Fruit fly (Drosophila melanogaster): ENCODE measurements around the gene CG18731.

The CG18731 gene

dm6 chr3R:29736678-29737093 lies 11.9 kb downstream of the CG18731 start, which contains the start of the genes CG7601 and CIA30 (continued):
- peak; percentile 100 for TF ChIP-seq lmd (GFP tag; IDR thresholded peaks at IDR 0.05)
- no peak for TF ChIP-seq CG8478 (optimal IDR thresholded peaks at IDR 0.05)
- peak; percentile 96 for TF ChIP-seq Mes4 (GFP tag; optimal IDR thresholded peaks at IDR 0.05)
- TF ChIP-seq fu2 (GFP tag; optimal IDR thresholded peaks at IDR 0.05): peak; percentile 98
- TF ChIP-seq CG2116 (GFP tag; optimal IDR thresholded peaks at IDR 0.05): peak; percentile 80
- TF ChIP-seq D19B (GFP tag; optimal IDR thresholded peaks at IDR 0.05): peak; percentile 93
- 0 out of 3 replicates have a peak, but pooled peaks have one; percentile 32 for TF ChIP-seq CG16813 (GFP tag; IDR thresholded peaks at IDR 0.05; ENCODE audit: partially characterized antibody)
- TF ChIP-seq CG18011 (GFP tag; optimal IDR thresholded peaks at IDR 0.05): peak; percentile 85
- peak; percentile 95 for TF ChIP-seq dmrt11E (tag; optimal IDR thresholded peaks at IDR 0.05)
- no peak for TF ChIP-seq hb (GFP tag; IDR thresholded peaks at IDR 0.05; ENCODE audit: partially characterized antibody)
- TF ChIP-seq Usf (GFP tag; optimal IDR thresholded peaks at IDR 0.05): peak; percentile 93
- no peak for TF ChIP-seq twi (tag; optimal IDR thresholded peaks at IDR 0.05)
- TF ChIP-seq CG5245 (GFP tag; optimal IDR thresholded peaks at IDR 0.05): peak; percentile 99
- TF ChIP-seq CG10543 (GFP tag; optimal IDR thresholded peaks at IDR 0.05): peak; percentile 98
- TF ChIP-seq Deaf1 (tag; optimal IDR thresholded peaks at IDR 0.05): no peak
- TF ChIP-seq corto (GFP tag; optimal IDR thresholded peaks at IDR 0.05): peak; percentile 88
- peak; percentile 99 for TF ChIP-seq luna (GFP tag; optimal IDR thresholded peaks at IDR 0.05)
- TF ChIP-seq BEAF-32 (GFP tag; optimal IDR thresholded peaks at IDR 0.05): peak; percentile 29
- TF ChIP-seq Eip74EF (GFP tag; optimal IDR thresholded peaks at IDR 0.05): peak in 1 of 2 experiments; percentile 93
- peak; percentile 98 for TF ChIP-seq maf-S (GFP tag; optimal IDR thresholded peaks at IDR 0.05)
- peak; percentile 100 for TF ChIP-seq CG17612 (GFP tag; IDR thresholded peaks at IDR 0.05)
- TF ChIP-seq bigmax (GFP tag; optimal IDR thresholded peaks at IDR 0.05): peak; percentile 70
- peak; percentile 98 for TF ChIP-seq caup (GFP tag; optimal IDR thresholded peaks at IDR 0.05; ENCODE audit: severe bottlenecking)
- TF ChIP-seq D19A (tag; optimal IDR thresholded peaks at IDR 0.05): peak; percentile 94
- peak; percentile 99 for TF ChIP-seq CG10654 (GFP tag; optimal IDR thresholded peaks at IDR 0.05)
- TF ChIP-seq repo (GFP tag; optimal IDR thresholded peaks at IDR 0.05): peak; percentile 99
- peak; percentile 97 for TF ChIP-seq Ets97D (GFP tag; optimal IDR thresholded peaks at IDR 0.05)
- TF ChIP-seq CG15479 (GFP tag; optimal IDR thresholded peaks at IDR 0.05): peak; percentile 28
- TF ChIP-seq CG11723 (GFP tag; optimal IDR thresholded peaks at IDR 0.05): peak; percentile 95
- peak; percentile 100 for TF ChIP-seq CG32532 (GFP tag; IDR thresholded peaks at IDR 0.05)
- TF ChIP-seq CG8290 (GFP tag; optimal IDR thresholded peaks at IDR 0.05): peak; percentile 99
- TF ChIP-seq CG8290 (tag; optimal IDR thresholded peaks at IDR 0.05): peak in 1 of 2 experiments; percentile 67
- peak; percentile 92 for TF ChIP-seq CG1529 (GFP tag; optimal IDR thresholded peaks at IDR 0.05)
- peak in 1 of 3 experiments; percentile 91 for TF ChIP-seq Stat92E (GFP tag; optimal IDR thresholded peaks at IDR 0.05)
- peak; percentile 25 to 68 for TF ChIP-seq insv (GFP tag; optimal IDR thresholded peaks at IDR 0.05)
- peak; percentile 100 for TF ChIP-seq Gug (GFP tag; IDR thresholded peaks at IDR 0.05)
- TF ChIP-seq TFAM (GFP tag; optimal IDR thresholded peaks at IDR 0.05): peak; percentile 84
- TF ChIP-seq CG33213 (GFP tag; optimal IDR thresholded peaks at IDR 0.05): peak; percentile 99
- TF ChIP-seq CG31365 (tag; optimal IDR thresholded peaks at IDR 0.05): peak; percentile 94
- peak; percentile 35; the same call in 1 of the 2 replicates for TF ChIP-seq unc-4 (GFP tag; IDR thresholded peaks at IDR 0.05; ENCODE audit: partially characterized antibody)
- peak; percentile 91 for TF ChIP-seq Hand (GFP tag; optimal IDR thresholded peaks at IDR 0.05)
- TF ChIP-seq mld (GFP tag; IDR thresholded peaks at IDR 0.05; ENCODE audit: partially characterized antibody): no peak
- peak; percentile 99 for TF ChIP-seq CG31224 (GFP tag; IDR thresholded peaks at IDR 0.05)
- peak; percentile 100 for TF ChIP-seq danr (GFP tag; IDR thresholded peaks at IDR 0.05)
- no peak for TF ChIP-seq CG31441 (GFP tag; IDR thresholded peaks at IDR 0.05)
- TF ChIP-seq CG13123 (GFP tag; optimal IDR thresholded peaks at IDR 0.05): peak; percentile 94
- TF ChIP-seq CG12769 (tag; optimal IDR thresholded peaks at IDR 0.05): peak; percentile 21
- TF ChIP-seq phol (tag; optimal IDR thresholded peaks at IDR 0.05): peak; percentile 98
- TF ChIP-seq hbn (GFP tag; IDR thresholded peaks at IDR 0.05; ENCODE audit: partially characterized antibody): peak; percentile 20; the same call in 1 of the 2 replicates

All from whole organism, embryonic.